Fruit fly (Drosophila melanogaster): ENCODE results near the gene CG7512.

- no peak for TF ChIP-seq CG6276 (GFP tag; optimal IDR thresholded peaks at IDR 0.05)
- TF ChIP-seq OdsH (GFP tag; optimal IDR thresholded peaks at IDR 0.05): no peak
- no peak for TF ChIP-seq Eip75B (GFP tag; optimal IDR thresholded peaks at IDR 0.05)
- no peak for TF ChIP-seq CG10669 (GFP tag; optimal IDR thresholded peaks at IDR 0.05)
- no peak for TF ChIP-seq Sox14 (GFP tag; optimal IDR thresholded peaks at IDR 0.05)
- no peak for TF ChIP-seq Smox (GFP tag; optimal IDR thresholded peaks at IDR 0.05)
- no peak for TF ChIP-seq salr (GFP tag; optimal IDR thresholded peaks at IDR 0.05)
- peak; percentile 52 for TF ChIP-seq Eip78C (GFP tag)
- no peak for TF ChIP-seq Lpt (GFP tag; optimal IDR thresholded peaks at IDR 0.05)
- TF ChIP-seq CG8632 (GFP tag; optimal IDR thresholded peaks at IDR 0.05): no peak
- TF ChIP-seq pdm3 (GFP tag; optimal IDR thresholded peaks at IDR 0.05): no peak
- no peak for TF ChIP-seq eg (GFP tag; IDR thresholded peaks at IDR 0.05)
- TF ChIP-seq acj6 (GFP tag; optimal IDR thresholded peaks at IDR 0.05): no peak
- TF ChIP-seq Ets21C (GFP tag; optimal IDR thresholded peaks at IDR 0.05): no peak
Measured at dm6 chr3L:11543681-11544299, 30.3 kb downstream of the CG7512 start.

Data from whole organism, prepupa.